Fruit fly (Drosophila melanogaster): Measurements from ENCODE around the gene Orct.
A peak's percentile ranks its signal among the peaks of the same experiment; 100 is the strongest.

Gene Orct

dm6 chr3R:24259278-24260040, 16.6 kb upstream of the Orct start (continued):
- TF ChIP-seq CG6792 (GFP tag; optimal IDR thresholded peaks at IDR 0.05) (peak; percentile 96), fd85E (GFP tag; optimal IDR thresholded peaks at IDR 0.05) (peak; percentile 82), lz (GFP tag; optimal IDR thresholded peaks at IDR 0.05) (peak; percentile 93), Hr38 (GFP tag; optimal IDR thresholded peaks at IDR 0.05) (no peak), CG3919 (GFP tag; optimal IDR thresholded peaks at IDR 0.05) (peak; percentile 96), cyc (GFP tag; optimal IDR thresholded peaks at IDR 0.05) (peak; percentile 93), Met (GFP tag; optimal IDR thresholded peaks at IDR 0.05) (peak; percentile 94), CG11294 (GFP tag; IDR thresholded peaks at IDR 0.05) (peak; percentile 87), CG6163 (GFP tag; IDR thresholded peaks at IDR 0.05) (peak; percentile 95), Eip78C (GFP tag) (peak; percentile 98), Eip93F (GFP tag; optimal IDR thresholded peaks at IDR 0.05) (peak; percentile 82), CG6276 (GFP tag; optimal IDR thresholded peaks at IDR 0.05) (no peak), Ets21C (GFP tag; optimal IDR thresholded peaks at IDR 0.05) (peak; percentile 91), svp (GFP tag) (peak; percentile 98), esn (GFP tag; optimal IDR thresholded peaks at IDR 0.05) (peak; percentile 96), CG6808 (GFP tag; optimal IDR thresholded peaks at IDR 0.05) (peak; percentile 96), OdsH (GFP tag; optimal IDR thresholded peaks at IDR 0.05) (peak; percentile 94), Sox15 (GFP tag; optimal IDR thresholded peaks at IDR 0.05) (peak; percentile 93)

dm6 chr3R:24260041-24260379, 16.1 kb upstream of the Orct start:
- TF ChIP-seq eg (GFP tag; IDR thresholded peaks at IDR 0.05): no peak
- no peak for TF ChIP-seq fd85E (GFP tag; optimal IDR thresholded peaks at IDR 0.05)
- TF ChIP-seq Sox102F (GFP tag; optimal IDR thresholded peaks at IDR 0.05): no peak
- TF ChIP-seq Ets21C (GFP tag; optimal IDR thresholded peaks at IDR 0.05): no peak
- TF ChIP-seq CG7368 (GFP tag; optimal IDR thresholded peaks at IDR 0.05): no peak
- no peak for TF ChIP-seq CG32006 (GFP tag; optimal IDR thresholded peaks at IDR 0.05)
- TF ChIP-seq Sox15 (GFP tag; optimal IDR thresholded peaks at IDR 0.05): no peak
- TF ChIP-seq CG3032 (tag; optimal IDR thresholded peaks at IDR 0.05): no peak
- no peak for TF ChIP-seq CG3919 (GFP tag; optimal IDR thresholded peaks at IDR 0.05)
- no peak for TF ChIP-seq Smox (GFP tag; optimal IDR thresholded peaks at IDR 0.05)
- TF ChIP-seq OdsH (GFP tag; optimal IDR thresholded peaks at IDR 0.05): no peak
- no peak for TF ChIP-seq CG6276 (GFP tag; optimal IDR thresholded peaks at IDR 0.05)
- TF ChIP-seq CG1621 (tag; optimal IDR thresholded peaks at IDR 0.05): no peak
- no peak for TF ChIP-seq Met (GFP tag; optimal IDR thresholded peaks at IDR 0.05)
- TF ChIP-seq CG11294 (GFP tag; IDR thresholded peaks at IDR 0.05): no peak
- no peak for TF ChIP-seq CG15336 (GFP tag; IDR thresholded peaks at IDR 0.05)
- TF ChIP-seq fkh (GFP tag; optimal IDR thresholded peaks at IDR 0.05): no peak
- peak; percentile 9 for TF ChIP-seq Eip78C (GFP tag)
- peak; percentile 90 for TF ChIP-seq svp (GFP tag)
- TF ChIP-seq Eip75B (GFP tag; optimal IDR thresholded peaks at IDR 0.05): no peak
- TF ChIP-seq CG34406 (GFP tag; optimal IDR thresholded peaks at IDR 0.05): no peak
- peak; percentile 31 for TF ChIP-seq CG6792 (GFP tag; optimal IDR thresholded peaks at IDR 0.05)
- no peak for TF ChIP-seq Sox14 (GFP tag; optimal IDR thresholded peaks at IDR 0.05)
- no peak for TF ChIP-seq pdm3 (GFP tag; optimal IDR thresholded peaks at IDR 0.05)
- no peak for TF ChIP-seq acj6 (GFP tag; optimal IDR thresholded peaks at IDR 0.05)
- no peak for TF ChIP-seq fd59A (GFP tag; optimal IDR thresholded peaks at IDR 0.05)
- TF ChIP-seq Lpt (GFP tag; optimal IDR thresholded peaks at IDR 0.05): no peak
- TF ChIP-seq CG16779 (tag; optimal IDR thresholded peaks at IDR 0.05): no peak
- TF ChIP-seq CG10669 (GFP tag; optimal IDR thresholded peaks at IDR 0.05): no peak
- TF ChIP-seq CG31627 (GFP tag; optimal IDR thresholded peaks at IDR 0.05): no peak
- TF ChIP-seq Gug (GFP tag; IDR thresholded peaks at IDR 0.05): no peak
- no peak for TF ChIP-seq Hr4 (GFP tag; optimal IDR thresholded peaks at IDR 0.05)
- TF ChIP-seq esn (GFP tag; optimal IDR thresholded peaks at IDR 0.05): peak; percentile 24

DNA sequence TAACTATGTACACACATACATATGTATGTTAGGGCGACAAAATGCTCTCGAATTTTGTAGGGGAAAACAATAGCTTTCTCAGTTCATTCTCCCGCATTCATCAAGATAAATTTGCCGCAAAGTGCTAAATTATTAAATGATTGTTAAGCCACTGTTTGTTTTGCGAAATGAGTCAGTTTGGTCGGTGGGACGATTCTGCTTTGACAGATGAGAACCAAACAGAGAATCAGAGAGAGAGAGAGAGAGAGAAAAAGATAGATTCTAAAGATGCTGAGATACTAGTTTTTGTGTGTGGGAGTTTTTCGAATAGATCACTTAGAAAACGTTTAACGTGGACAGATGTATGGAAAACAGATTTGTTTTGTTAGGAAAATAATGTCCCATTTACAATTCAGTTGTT, 15.6 kb upstream of the Orct start:
- TF ChIP-seq CG16779 (tag; optimal IDR thresholded peaks at IDR 0.05) (no peak), Hr38 (GFP tag; optimal IDR thresholded peaks at IDR 0.05) (no peak), fkh (GFP tag; optimal IDR thresholded peaks at IDR 0.05) (no peak), CG11902 (GFP tag; optimal IDR thresholded peaks at IDR 0.05) (no peak), Blimp-1 (GFP tag; optimal IDR thresholded peaks at IDR 0.05) (no peak), cyc (GFP tag; optimal IDR thresholded peaks at IDR 0.05) (no peak), pdm3 (GFP tag; optimal IDR thresholded peaks at IDR 0.05) (no peak), eg (GFP tag; IDR thresholded peaks at IDR 0.05) (no peak), acj6 (GFP tag; optimal IDR thresholded peaks at IDR 0.05) (no peak), CG9139 (GFP tag; optimal IDR thresholded peaks at IDR 0.05) (no peak), CG6163 (GFP tag; IDR thresholded peaks at IDR 0.05) (no peak), CG6792 (GFP tag; optimal IDR thresholded peaks at IDR 0.05) (no peak), CG1621 (tag; optimal IDR thresholded peaks at IDR 0.05) (no peak), dsx (GFP tag; optimal IDR thresholded peaks at IDR 0.05; ENCODE audit: poor library complexity, severe bottlenecking) (no peak)

Measured in whole organism, prepupa.